Worm (Caenorhabditis elegans) whole organism, midembryonic: Measurements from ENCODE around the gene srw-35.

Experiments used
- cog-1 ChIP-seq: sonication (generic microtip); optimal IDR thresholded peaks from 2 replicates; lab custom pipeline; 2016; ENCODE audit warnings: missing genetic modification characterization, missing compliant biosample characterization
- flt-1 ChIP-seq: fragments of 200-800 bp; sonication (Bioruptor generic); IDR thresholded peaks from 2 replicates; pipeline ENCODE4 v1.3.6; 2022; ENCODE audit warnings: missing genetic modification characterization, missing compliant biosample characterization
- klf-2 ChIP-seq: fragments of 200-800 bp; sonication (Bioruptor generic); conservative IDR thresholded peaks from 2 replicates; pipeline ENCODE4 v1.3.6; 2022; ENCODE audit warnings: missing genetic modification reagents, missing genetic modification characterization, missing compliant biosample characterization
- med-1 ChIP-seq: sonication (generic microtip); optimal IDR thresholded peaks from 2 replicates; lab custom pipeline; 2017; ENCODE audit warnings: missing genetic modification characterization, mild to moderate bottlenecking, missing compliant biosample characterization, antibody characterized with exemption, missing genetic modification reagents; ENCODE audit not compliant: insufficient read depth

DNA sequence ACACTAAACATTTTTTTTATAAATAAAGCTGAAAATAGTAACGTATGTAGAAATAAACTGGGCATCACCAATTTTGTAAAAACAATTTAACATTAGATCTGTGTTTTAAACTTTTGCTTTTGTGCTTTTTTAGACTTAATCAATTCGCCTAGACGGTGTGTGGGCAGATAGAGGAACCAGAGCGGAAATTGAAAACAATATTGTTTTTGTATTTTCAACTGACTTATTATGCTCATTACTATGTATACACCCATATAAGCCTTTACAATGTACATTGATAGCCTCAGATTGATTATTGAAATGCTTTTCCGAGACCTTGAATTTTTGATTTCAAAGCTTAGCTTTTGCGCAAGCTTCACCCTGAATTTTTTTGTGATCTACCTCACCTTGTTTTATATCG lies 42.4 kb upstream of the srw-35 start, which contains the start of gene str-73:
- no peak for TF ChIP-seq flt-1 (GFP tag; lab: Robert Waterston, UW)
- TF ChIP-seq klf-2: no peak
- no peak for TF ChIP-seq med-1 (GFP tag; lab: Kevin White, UChicago)
- no peak for TF ChIP-seq cog-1
